Comparison of ENCODE assay signal across 2 fruit fly cellular contexts in the genomic region with DNA sequence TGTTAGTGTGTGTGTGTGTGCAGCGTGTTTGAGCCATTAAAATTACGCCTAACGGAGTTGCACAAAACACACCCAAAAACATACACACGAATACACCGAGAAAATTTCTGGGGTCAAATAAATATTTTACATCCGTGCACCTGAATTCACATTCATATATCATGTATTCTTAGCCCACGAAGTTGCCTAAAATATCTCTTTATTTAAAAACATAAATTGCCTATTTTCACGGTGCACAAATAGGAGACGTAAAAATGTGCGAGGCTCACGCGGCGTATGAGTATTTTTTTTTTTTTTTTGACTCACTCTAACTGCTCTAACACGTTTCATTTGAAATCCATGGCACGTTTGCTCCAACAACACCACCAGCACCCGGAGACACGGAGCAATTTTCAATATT.
TF ChIP-seq lines count a peak whose summit lies in the region.

No protein-coding gene starts in this region.

- no peak for TF ChIP-seq CTCF in whole organism, embryonic (GFP tag; optimal IDR thresholded peaks at IDR 0.05; lab: Kevin White, UChicago)

TF ChIP-seq in whole organism, embryonic, 481 proteins besides CTCF, POLR2A, EP300 and RAD21:
- TF ChIP-seq CG14667 (GFP tag; IDR thresholded peaks at IDR 0.05; lab: Robert Waterston, UW) (no peak), slbo (GFP tag; IDR thresholded peaks at IDR 0.05; lab: Robert Waterston, UW) (peak; percentile 41), CG2120 (GFP tag; optimal IDR thresholded peaks at IDR 0.05; lab: Kevin White, UChicago) (peak; percentile 40), Med (GFP tag; lab: Kevin White, UChicago) (peak; percentile 34), lmd (GFP tag; IDR thresholded peaks at IDR 0.05; lab: Robert Waterston, UW) (0 out of 2 replicates have a peak, but pooled peaks have one; percentile 4), unc-4 (GFP tag; IDR thresholded peaks at IDR 0.05; lab: Robert Waterston, UW; ENCODE audit: partially characterized antibody) (no peak), lab (GFP tag; optimal IDR thresholded peaks at IDR 0.05; lab: Kevin White, UChicago) (peak; percentile 27), CG9876 (GFP tag; optimal IDR thresholded peaks at IDR 0.05; lab: Kevin White, UChicago) (no peak), pfk (GFP tag; optimal IDR thresholded peaks at IDR 0.05; lab: Kevin White, UChicago) (no peak), esg (GFP tag; conservative IDR thresholded peaks at IDR 0.05; lab: Robert Waterston, UW) (0 out of 2 replicates have a peak, but pooled peaks have one; percentile 11), D (optimal IDR thresholded peaks at IDR 0.05; lab: Kevin White, UChicago) (no peak), D (GFP tag; optimal IDR thresholded peaks at IDR 0.05; lab: Kevin White, UChicago) (no peak), pzg (GFP tag; optimal IDR thresholded peaks at IDR 0.05; lab: Kevin White, UChicago) (no peak), schlank (tag; optimal IDR thresholded peaks at IDR 0.05; lab: Kevin White, UChicago) (no peak), Dbx (GFP tag; IDR thresholded peaks at IDR 0.05; lab: Robert Waterston, UW) (0 out of 3 replicates have a peak, but pooled peaks have one; percentile 40), CG13894 (tag; optimal IDR thresholded peaks at IDR 0.05; lab: Kevin White, UChicago) (no peak), Aef1 (GFP tag; IDR thresholded peaks at IDR 0.05; lab: Robert Waterston, UW) (0 out of 3 replicates have a peak, but pooled peaks have one; percentile 18), Meics (GFP tag; optimal IDR thresholded peaks at IDR 0.05; lab: Kevin White, UChicago) (no peak), CG18599 (GFP tag; optimal IDR thresholded peaks at IDR 0.05; lab: Kevin White, UChicago) (peak; percentile 64), sens (GFP tag; lab: Kevin White, UChicago) (peak; percentile 51), Doc2 (GFP tag; IDR thresholded peaks at IDR 0.05; lab: Robert Waterston, UW) (no peak), NK7.1 (GFP tag; optimal IDR thresholded peaks at IDR 0.05; lab: Kevin White, UChicago) (no peak), emc (GFP tag; optimal IDR thresholded peaks at IDR 0.05; lab: Kevin White, UChicago) (no peak), CG10654 (GFP tag; optimal IDR thresholded peaks at IDR 0.05; lab: Kevin White, UChicago) (no peak), Optix (GFP tag; IDR thresholded peaks at IDR 0.05; lab: Robert Waterston, UW) (no peak), dysf (GFP tag; IDR thresholded peaks at IDR 0.05; lab: Robert Waterston, UW) (peak; percentile 34; the same call in 1 of the 3 replicates), CG10366 (GFP tag; IDR thresholded peaks at IDR 0.05; lab: Robert Waterston, UW) (peak; percentile 32; the same call in 1 of the 2 replicates), otp (GFP tag; IDR thresholded peaks at IDR 0.05; lab: Robert Waterston, UW) (no peak), tup (GFP tag; optimal IDR thresholded peaks at IDR 0.05; lab: Kevin White, UChicago) (no peak), Bdp1 (GFP tag; optimal IDR thresholded peaks at IDR 0.05; lab: Kevin White, UChicago) (no peak), CG14965 (GFP tag; optimal IDR thresholded peaks at IDR 0.05; lab: Kevin White, UChicago; ENCODE audit: borderline replicate concordance) (no peak), da (GFP tag; optimal IDR thresholded peaks at IDR 0.05; lab: Kevin White, UChicago) (no peak), lilli (GFP tag; optimal IDR thresholded peaks at IDR 0.05; lab: Kevin White, UChicago) (peak; percentile 19), Rfx (GFP tag; IDR thresholded peaks at IDR 0.05; lab: Robert Waterston, UW) (0 out of 2 replicates have a peak, but pooled peaks have one; percentile 5), bsh (GFP tag; optimal IDR thresholded peaks at IDR 0.05; lab: Kevin White, UChicago) (no peak), CG13123 (GFP tag; optimal IDR thresholded peaks at IDR 0.05; lab: Kevin White, UChicago) (no peak), tio (GFP tag; optimal IDR thresholded peaks at IDR 0.05; lab: Kevin White, UChicago) (no peak), CG15269 (tag; optimal IDR thresholded peaks at IDR 0.05; lab: Kevin White, UChicago) (no peak), Mrtf (GFP tag; IDR thresholded peaks at IDR 0.05; lab: Robert Waterston, UW) (no peak), CG9215 (GFP tag; IDR thresholded peaks at IDR 0.05; lab: Robert Waterston, UW) (no peak), CG42726 (GFP tag; IDR thresholded peaks at IDR 0.05; lab: Robert Waterston, UW; ENCODE audit: partially characterized antibody) (no peak), CG18262 (tag; optimal IDR thresholded peaks at IDR 0.05; lab: Kevin White, UChicago) (no peak)
TF ChIP-seq in whole organism, embryonic: peak in this region for 14.

TF ChIP-seq in whole organism, prepupa, 60 proteins besides CTCF, POLR2A, EP300 and RAD21:
- no peak for TF ChIP-seq spab (GFP tag; optimal IDR thresholded peaks at IDR 0.05; lab: Kevin White, UChicago)
- no peak for TF ChIP-seq eg (GFP tag; IDR thresholded peaks at IDR 0.05; lab: Robert Waterston, UW)
- TF ChIP-seq Eip78C (GFP tag; lab: Kevin White, UChicago), result peak; percentile 23
